Worm (Caenorhabditis elegans) whole organism, mixed stage, embryonic: ENCODE data around the gene C08H9.15.

ENCODE experiments used
- elt-1 ChIP-seq: sonication (generic microtip); optimal IDR thresholded peaks from 2 replicates; lab custom pipeline; 2017; ENCODE audit warnings: missing genetic modification characterization, mild to moderate bottlenecking, missing compliant biosample characterization, antibody characterized with exemption, moderate library complexity, borderline replicate concordance; ENCODE audit not compliant: insufficient read depth
- lin-13 ChIP-seq: fragments of 150-350 bp; optimal IDR thresholded peaks from 2 replicates; lab custom pipeline; 2014; ENCODE audit warnings: missing biosample characterization, missing genetic modification characterization
- nhr-237 ChIP-seq: fragments of 150-350 bp; optimal IDR thresholded peaks from 2 replicates; lab custom pipeline; 2014; ENCODE audit warnings: missing biosample characterization, missing genetic modification characterization
- pha-4 ChIP-seq: fragments of 150-350 bp; optimal IDR thresholded peaks from 2 replicates; lab custom pipeline; 2018; ENCODE audit warnings: missing biosample characterization, missing genetic modification reagents, missing genetic modification characterization
- unc-62 ChIP-seq: fragments of 150-350 bp; optimal IDR thresholded peaks from 2 replicates; lab custom pipeline; 2014; ENCODE audit warnings: missing biosample characterization, missing genetic modification reagents, missing genetic modification characterization
- ztf-11 ChIP-seq: fragments of 150-350 bp; optimal IDR thresholded peaks from 2 replicates; lab custom pipeline; 2014; ENCODE audit warnings: missing biosample characterization, missing genetic modification characterization

DNA sequence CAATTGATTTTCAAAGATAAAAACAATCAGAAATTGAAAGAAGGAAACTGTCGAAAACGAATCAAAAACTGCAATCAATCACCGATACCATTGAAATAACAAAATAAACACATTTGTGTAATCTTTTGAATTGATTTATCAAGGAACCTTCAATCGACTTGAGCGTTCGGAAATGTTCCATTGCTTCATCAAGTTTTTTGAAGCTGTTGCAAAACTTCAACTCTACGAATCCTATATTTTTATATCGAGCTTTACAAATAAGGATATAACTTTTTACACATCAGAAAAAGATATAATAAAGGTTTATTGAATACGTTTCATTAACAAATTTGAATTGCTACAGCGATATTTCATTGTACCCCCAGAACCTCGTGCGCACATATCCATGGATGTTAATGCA, 8.0 kb upstream of the C08H9.15 start, which contains the start of gene chil-8:
- TF ChIP-seq nhr-237 (tag; lab: Kevin White, UChicago) (no peak), ztf-11 (tag; lab: Kevin White, UChicago) (no peak), unc-62 (GFP tag; lab: Kevin White, UChicago) (no peak), elt-1 (tag; lab: Kevin White, UChicago) (no peak), lin-13 (tag; lab: Kevin White, UChicago) (no peak), pha-4 (tag; lab: Kevin White, UChicago) (no peak)
